Worm (Caenorhabditis elegans): ENCODE measurements around the gene F22F7.12.

- TF ChIP-seq pha-2 (tag; optimal IDR thresholded peaks at IDR 0.05) (no peak), ama-1 (optimal IDR thresholded peaks at IDR 0.05) (no peak), K02D7.2 (tag; optimal IDR thresholded peaks at IDR 0.05) (no peak), nfya-1 (tag; optimal IDR thresholded peaks at IDR 0.05) (no peak), dmd-4 (tag; optimal IDR thresholded peaks at IDR 0.05; ENCODE audit: borderline replicate concordance) (no peak), C08G9.2 (tag; optimal IDR thresholded peaks at IDR 0.05) (no peak)
Observed at ce11 chrV:2192117-2192516, 47.8 kb upstream of the F22F7.12 start, which contains the start of gene nhr-13.
